Fruit fly (Drosophila melanogaster) whole organism, embryonic: Measurements from ENCODE around the gene CG16727.

Experiments
- Atf-2 ChIP-seq: fragments of 200-800 bp; sonication (Bioruptor generic); optimal IDR thresholded peaks from 2 replicates; lab custom pipeline; 2016; ENCODE audit warnings: missing biosample characterization, missing genetic modification characterization
- Bteb2 ChIP-seq: fragments of 200-800 bp; sonication (Bioruptor generic); optimal IDR thresholded peaks from 2 replicates; lab custom pipeline; 2016; ENCODE audit warnings: missing biosample characterization, missing genetic modification characterization
- CG1024 ChIP-seq: fragments of 200-800 bp; sonication (Bioruptor generic); IDR thresholded peaks from 2 replicates; pipeline ENCODE4 v1.3.6; 2022; ENCODE audit warnings: missing biosample characterization, missing genetic modification characterization
- CG10543 ChIP-seq: fragments of 200-800 bp; sonication (Bioruptor generic); optimal IDR thresholded peaks from 3 replicates; lab custom pipeline; 2017; ENCODE audit warnings: missing biosample characterization, mild to moderate bottlenecking, missing genetic modification characterization, moderate library complexity
- CG10565 ChIP-seq: fragments of 200-800 bp; sonication (Bioruptor generic); optimal IDR thresholded peaks from 3 replicates; lab custom pipeline; 2016; ENCODE audit warnings: missing biosample characterization, mild to moderate bottlenecking, missing genetic modification characterization
- CG11695 ChIP-seq: fragments of 200-800 bp; sonication (Bioruptor generic); IDR thresholded peaks from 3 replicates; pipeline ENCODE4 v1.3.6; 2022; ENCODE audit warnings: missing biosample characterization, missing genetic modification characterization
- CG11696 ChIP-seq: fragments of 200-800 bp; sonication (Bioruptor generic); IDR thresholded peaks from 2 replicates; pipeline ENCODE4 v1.3.6; 2022; ENCODE audit warnings: missing biosample characterization, missing genetic modification characterization
- CG12299 ChIP-seq: fragments of 200-800 bp; sonication (Bioruptor generic); optimal IDR thresholded peaks from 2 replicates; lab custom pipeline; 2018; ENCODE audit warnings: missing biosample characterization, mild to moderate bottlenecking, missing genetic modification characterization
- CG12942 ChIP-seq: fragments of 200-800 bp; sonication (Bioruptor generic); optimal IDR thresholded peaks from 3 replicates; lab custom pipeline; 2016; ENCODE audit warnings: missing biosample characterization, missing genetic modification characterization
- CG13296 ChIP-seq: fragments of 200-800 bp; sonication (Bioruptor generic); optimal IDR thresholded peaks from 3 replicates; lab custom pipeline; 2018; ENCODE audit warnings: missing biosample characterization, mild to moderate bottlenecking, missing genetic modification characterization
- CG14965 ChIP-seq: fragments of 200-800 bp; sonication (Bioruptor generic); optimal IDR thresholded peaks from 2 replicates; lab custom pipeline; 2016; ENCODE audit warnings: missing biosample characterization, missing genetic modification characterization, borderline replicate concordance
- CG15514 ChIP-seq: fragments of 200-800 bp; sonication (Bioruptor generic); optimal IDR thresholded peaks from 3 replicates; lab custom pipeline; 2017; ENCODE audit warnings: missing biosample characterization, missing genetic modification characterization, mild to moderate bottlenecking, moderate library complexity, missing genetic modification reagents
- CG17802 ChIP-seq: fragments of 200-800 bp; sonication (Bioruptor generic); optimal IDR thresholded peaks from 2 replicates; lab custom pipeline; 2018; ENCODE audit warnings: missing biosample characterization, mild to moderate bottlenecking, missing genetic modification characterization, moderate library complexity
- CG17829 ChIP-seq: fragments of 200-800 bp; optimal IDR thresholded peaks from 2 replicates; lab custom pipeline; 2019; ENCODE audit warnings: missing biosample characterization, mild to moderate bottlenecking, missing genetic modification characterization, moderate library complexity
- CG2712 ChIP-seq: fragments of 200-800 bp; optimal IDR thresholded peaks from 3 replicates; lab custom pipeline; 2019; ENCODE audit warnings: missing biosample characterization, mild to moderate bottlenecking, missing genetic modification characterization, moderate library complexity
- CG30431 ChIP-seq: fragments of 200-800 bp; sonication (Bioruptor generic); optimal IDR thresholded peaks from 2 replicates; lab custom pipeline; 2017; ENCODE audit warnings: missing biosample characterization, missing genetic modification characterization
- CG31388 ChIP-seq: fragments of 200-800 bp; sonication (Bioruptor generic); optimal IDR thresholded peaks from 2 replicates; lab custom pipeline; 2016; ENCODE audit warnings: missing biosample characterization, missing genetic modification characterization
- CG32532 ChIP-seq: fragments of 200-800 bp; sonication (Bioruptor generic); IDR thresholded peaks from 2 replicates; pipeline ENCODE4 v1.3.6; 2022; ENCODE audit warnings: missing biosample characterization, missing genetic modification characterization
- CG43689 ChIP-seq: fragments of 200-800 bp; sonication (Bioruptor generic); IDR thresholded peaks from 2 replicates; pipeline ENCODE4 v1.3.6; 2022; ENCODE audit warnings: missing biosample characterization, missing genetic modification characterization
- CG4854 ChIP-seq: fragments of 200-800 bp; sonication (Bioruptor generic); optimal IDR thresholded peaks from 2 replicates; lab custom pipeline; 2016; ENCODE audit warnings: missing biosample characterization, missing genetic modification characterization, inconsistent platforms
- CG6175 ChIP-seq: fragments of 200-800 bp; sonication (Bioruptor generic); IDR thresholded peaks from 3 replicates; pipeline ENCODE4 v1.3.6; 2022; ENCODE audit warnings: missing biosample characterization, missing genetic modification characterization
- CG8359 ChIP-seq: fragments of 200-800 bp; sonication (Bioruptor generic); optimal IDR thresholded peaks from 2 replicates; lab custom pipeline; 2017; ENCODE audit warnings: missing biosample characterization, mild to moderate bottlenecking, missing genetic modification characterization, borderline replicate concordance
- CoRest ChIP-seq: fragments of 200-800 bp; sonication (Bioruptor generic); optimal IDR thresholded peaks from 3 replicates; lab custom pipeline; 2018; ENCODE audit warnings: missing biosample characterization, mild to moderate bottlenecking, missing genetic modification characterization, moderate library complexity
- D19B ChIP-seq: fragments of 200-800 bp; sonication (Bioruptor generic); optimal IDR thresholded peaks from 2 replicates; lab custom pipeline; 2017; ENCODE audit warnings: missing biosample characterization, mild to moderate bottlenecking, missing genetic modification characterization
- Fer2 ChIP-seq: fragments of 200-800 bp; sonication (Bioruptor generic); optimal IDR thresholded peaks from 2 replicates; lab custom pipeline; 2018; ENCODE audit warnings: missing biosample characterization, mild to moderate bottlenecking, missing genetic modification characterization, moderate library complexity
- Gug ChIP-seq: fragments of 200-800 bp; sonication (Bioruptor generic); IDR thresholded peaks from 4 replicates; pipeline ENCODE4 v1.3.6; 2022; ENCODE audit warnings: missing biosample characterization, missing genetic modification characterization
- MTF-1 ChIP-seq: fragments of 200-800 bp; sonication (Bioruptor generic); optimal IDR thresholded peaks from 2 replicates; lab custom pipeline; 2018; ENCODE audit warnings: missing biosample characterization, mild to moderate bottlenecking, missing genetic modification characterization, borderline replicate concordance
- Ptx1 ChIP-seq: fragments of 200-800 bp; sonication (Bioruptor generic); IDR thresholded peaks from 2 replicates; pipeline ENCODE4 v1.3.6; 2022; ENCODE audit warnings: missing biosample characterization, missing genetic modification characterization
- Rx ChIP-seq: fragments of 200-800 bp; sonication (Bioruptor generic); IDR thresholded peaks from 2 replicates; pipeline ENCODE4 v1.3.6; 2022; ENCODE audit warnings: missing biosample characterization, missing genetic modification characterization
- Side ChIP-seq: fragments of 200-800 bp; sonication (Bioruptor generic); optimal IDR thresholded peaks from 2 replicates; lab custom pipeline; 2016; ENCODE audit warnings: missing biosample characterization, missing genetic modification characterization
- Sox102F ChIP-seq: fragments of 200-800 bp; sonication (Bioruptor generic); optimal IDR thresholded peaks from 2 replicates; lab custom pipeline; 2018; ENCODE audit warnings: missing biosample characterization, mild to moderate bottlenecking, missing genetic modification characterization, moderate library complexity
- Tbp ChIP-seq: fragments of >200 bp; optimal IDR thresholded peaks from 2 replicates; lab custom pipeline; 2018; ENCODE audit warnings: missing biosample characterization, missing genetic modification characterization
- Xbp1 ChIP-seq: fragments of 200-800 bp; sonication (Bioruptor generic); optimal IDR thresholded peaks from 3 replicates; lab custom pipeline; 2016; ENCODE audit warnings: missing biosample characterization, mild to moderate bottlenecking, missing genetic modification characterization
- abd-A ChIP-seq: fragments of 200-800 bp; sonication (Bioruptor generic); optimal IDR thresholded peaks from 3 replicates; lab custom pipeline; 2019; ENCODE audit warnings: missing biosample characterization, mild to moderate bottlenecking, missing genetic modification characterization, moderate library complexity
- ap ChIP-seq: fragments of 200-800 bp; sonication (Bioruptor generic); IDR thresholded peaks from 2 replicates; pipeline ENCODE4 v1.3.6; 2022; ENCODE audit warnings: missing biosample characterization, missing genetic modification characterization
- az2 ChIP-seq: fragments of 200-800 bp; sonication (Bioruptor generic); optimal IDR thresholded peaks from 3 replicates; lab custom pipeline; 2016; ENCODE audit warnings: missing biosample characterization, missing genetic modification characterization
- cg ChIP-seq: fragments of 200-800 bp; sonication (Bioruptor generic); optimal IDR thresholded peaks from 3 replicates; lab custom pipeline; 2019; ENCODE audit warnings: missing biosample characterization, mild to moderate bottlenecking, missing genetic modification characterization, moderate library complexity
- chif ChIP-seq, 2 experiments: fragments of 200-800 bp; sonication (Bioruptor generic); optimal IDR thresholded peaks; 3 replicates each; lab custom pipeline; 2016; ENCODE audit warnings: missing biosample characterization in 2 of 2, missing genetic modification characterization in 2 of 2
- chinmo ChIP-seq: fragments of 200-800 bp; sonication (Bioruptor generic); IDR thresholded peaks from 4 replicates; pipeline ENCODE4 v1.3.6; 2022; ENCODE audit warnings: missing biosample characterization, missing genetic modification characterization; ENCODE audit not compliant: partially characterized antibody
- crp ChIP-seq, 2 experiments: fragments of 200-800 bp; sonication (Bioruptor generic); optimal IDR thresholded peaks; 2 replicates in 1 of 2; 3 replicates in 1 of 2; lab custom pipeline; 2017; ENCODE audit warnings: missing biosample characterization in 2 of 2, missing genetic modification characterization in 2 of 2, mild to moderate bottlenecking in 1 of 2, moderate library complexity in 1 of 2
- fu2 ChIP-seq: fragments of 200-800 bp; sonication (Bioruptor generic); optimal IDR thresholded peaks from 2 replicates; lab custom pipeline; 2016; ENCODE audit warnings: missing biosample characterization, missing genetic modification characterization
- luna ChIP-seq: fragments of 200-800 bp; sonication (Bioruptor generic); optimal IDR thresholded peaks from 2 replicates; lab custom pipeline; 2016; ENCODE audit warnings: missing biosample characterization, missing genetic modification characterization
- nerfin-1 ChIP-seq: fragments of 200-800 bp; sonication (Bioruptor generic); optimal IDR thresholded peaks from 3 replicates; lab custom pipeline; 2019; ENCODE audit warnings: missing biosample characterization, mild to moderate bottlenecking, missing genetic modification characterization, moderate library complexity
- pum ChIP-seq: fragments of 200-800 bp; sonication (Bioruptor generic); optimal IDR thresholded peaks from 2 replicates; lab custom pipeline; 2016; ENCODE audit warnings: missing biosample characterization, missing genetic modification characterization
- pzg ChIP-seq: fragments of 200-800 bp; sonication (Bioruptor generic); optimal IDR thresholded peaks from 3 replicates; lab custom pipeline; 2018; ENCODE audit warnings: missing biosample characterization, mild to moderate bottlenecking, missing genetic modification characterization, moderate library complexity
- schlank ChIP-seq: fragments of 200-800 bp; sonication (Bioruptor generic); optimal IDR thresholded peaks from 2 replicates; lab custom pipeline; 2018; ENCODE audit warnings: missing biosample characterization, mild to moderate bottlenecking, missing genetic modification characterization
- sima ChIP-seq: fragments of 200-800 bp; sonication (Bioruptor generic); optimal IDR thresholded peaks from 2 replicates; lab custom pipeline; 2016; ENCODE audit warnings: missing biosample characterization, missing genetic modification characterization
- sqz ChIP-seq: fragments of 200-800 bp; sonication (Bioruptor generic); optimal IDR thresholded peaks from 3 replicates; lab custom pipeline; 2018; ENCODE audit warnings: missing biosample characterization, mild to moderate bottlenecking, missing genetic modification characterization
- stc ChIP-seq: fragments of 200-800 bp; sonication (Bioruptor generic); IDR thresholded peaks from 2 replicates; pipeline ENCODE4 v1.3.6; 2022; ENCODE audit warnings: missing biosample characterization, missing genetic modification characterization
- twi ChIP-seq: fragments of 200-800 bp; optimal IDR thresholded peaks from 2 replicates; lab custom pipeline; 2019; ENCODE audit warnings: missing biosample characterization, mild to moderate bottlenecking, missing genetic modification characterization, moderate library complexity
- vfl ChIP-seq: fragments of 200-800 bp; sonication (Bioruptor generic); optimal IDR thresholded peaks from 2 replicates; lab custom pipeline; 2016; ENCODE audit warnings: missing biosample characterization, missing genetic modification characterization

Gene CG16727

DNA sequence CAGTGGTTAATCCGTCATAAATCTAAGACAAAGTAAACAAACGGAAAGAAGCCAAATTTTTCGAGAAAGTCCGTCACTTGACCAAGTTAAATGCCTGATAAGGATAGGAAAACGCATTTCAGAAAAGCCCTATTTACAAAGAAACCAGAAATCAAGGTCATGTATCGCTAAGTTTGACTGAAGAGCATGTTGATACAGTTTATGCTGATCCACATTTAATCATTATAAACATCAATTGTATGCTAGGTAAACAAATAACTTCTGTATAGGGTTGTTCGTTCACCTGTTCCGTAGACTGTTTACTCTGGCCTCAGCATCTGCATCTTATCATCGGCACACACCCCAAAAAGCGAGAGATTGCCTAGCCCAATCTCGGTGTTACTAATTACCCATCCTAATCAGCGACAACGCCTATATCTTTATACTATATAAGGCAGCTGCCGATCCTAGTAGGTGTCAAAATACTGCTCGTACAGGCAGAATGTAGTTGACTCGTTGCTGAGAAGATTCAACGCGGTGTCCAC lies at the start of gene CG16727 (continued):
- no peak for TF ChIP-seq Bteb2 (GFP tag; lab: Kevin White, UChicago)
- TF ChIP-seq CG32532 (GFP tag; lab: Robert Waterston, UW): no peak
- no peak for TF ChIP-seq CoRest
- TF ChIP-seq chinmo (GFP tag; lab: Robert Waterston, UW): no peak
- TF ChIP-seq Xbp1 (GFP tag; lab: Kevin White, UChicago): no peak
- TF ChIP-seq CG6175 (GFP tag; lab: Robert Waterston, UW): no peak
- TF ChIP-seq sqz (GFP tag; lab: Kevin White, UChicago): no peak
- TF ChIP-seq D19B: no peak
- no peak for TF ChIP-seq CG17802 (tag; lab: Kevin White, UChicago)
- TF ChIP-seq vfl: no peak
- TF ChIP-seq twi: no peak
- TF ChIP-seq MTF-1 (GFP tag; lab: Kevin White, UChicago): no peak
- no peak for TF ChIP-seq CG17829
- TF ChIP-seq az2 (GFP tag; lab: Kevin White, UChicago): no peak
- no peak for TF ChIP-seq Sox102F (GFP tag; lab: Kevin White, UChicago)
- no peak for TF ChIP-seq CG12942 (GFP tag; lab: Kevin White, UChicago)
- no peak for TF ChIP-seq crp (GFP tag; optimal IDR thresholded peaks at IDR 0.05; lab: Kevin White, UChicago)
- TF ChIP-seq CG15514 (GFP tag; lab: Kevin White, UChicago): peak; percentile 49
- no peak for TF ChIP-seq Rx (GFP tag; lab: Robert Waterston, UW)
- no peak for TF ChIP-seq cg (GFP tag; lab: Kevin White, UChicago)
- TF ChIP-seq Side (GFP tag; lab: Kevin White, UChicago): no peak
- peak; percentile 54 for TF ChIP-seq CG10543 (GFP tag; lab: Kevin White, UChicago)
- no peak for TF ChIP-seq luna (GFP tag; lab: Kevin White, UChicago)
- no peak for TF ChIP-seq CG14965
- no peak for TF ChIP-seq nerfin-1 (tag; lab: Kevin White, UChicago)
- TF ChIP-seq pum (GFP tag; lab: Kevin White, UChicago): no peak
- TF ChIP-seq CG31388 (GFP tag; lab: Kevin White, UChicago): no peak
- no peak for TF ChIP-seq Fer2 (tag; lab: Kevin White, UChicago)
- TF ChIP-seq CG10565 (GFP tag; lab: Kevin White, UChicago): no peak
- TF ChIP-seq CG12299: no peak
- TF ChIP-seq CG1024 (GFP tag; lab: Robert Waterston, UW): no peak
- TF ChIP-seq sima: no peak
- no peak for TF ChIP-seq Gug
- TF ChIP-seq CG30431 (GFP tag; lab: Kevin White, UChicago): no peak
- no peak for TF ChIP-seq abd-A (tag; lab: Kevin White, UChicago)
- TF ChIP-seq CG4854 (GFP tag; lab: Kevin White, UChicago): no peak
- TF ChIP-seq chif (GFP tag; optimal IDR thresholded peaks at IDR 0.05; lab: Kevin White, UChicago): no peak
- no peak for TF ChIP-seq pzg (GFP tag; lab: Kevin White, UChicago)
- TF ChIP-seq Ptx1: no peak
- TF ChIP-seq ap (GFP tag; lab: Robert Waterston, UW): no peak
- peak; percentile 65 for TF ChIP-seq CG13296 (GFP tag; lab: Kevin White, UChicago)
- TF ChIP-seq CG8359 (GFP tag; lab: Kevin White, UChicago): no peak
- no peak for TF ChIP-seq CG11695
- TF ChIP-seq Atf-2 (GFP tag; lab: Kevin White, UChicago): no peak
- TF ChIP-seq CG43689 (GFP tag; lab: Robert Waterston, UW): no peak
- no peak for TF ChIP-seq Tbp
- TF ChIP-seq schlank: peak; percentile 40
- TF ChIP-seq fu2: no peak
- TF ChIP-seq stc: no peak
- TF ChIP-seq CG11696: no peak
- TF ChIP-seq CG2712 (tag; lab: Kevin White, UChicago): no peak
